Worm (Caenorhabditis elegans) whole organism, L3 larva: Measurements from ENCODE around the gene aps-1.

ENCODE experiments used
- R02D3.7 ChIP-seq: fragments of 150-350 bp; optimal IDR thresholded peaks from 2 replicates; lab custom pipeline; 2014; ENCODE audit warnings: missing biosample characterization, missing genetic modification characterization
- ZK546.5 ChIP-seq: sonication (generic microtip); optimal IDR thresholded peaks from 2 replicates; lab custom pipeline; 2017; ENCODE audit warnings: missing biosample characterization, missing genetic modification characterization
- aly-2 ChIP-seq: fragments of 150-350 bp; optimal IDR thresholded peaks from 2 replicates; lab custom pipeline; 2014; ENCODE audit warnings: missing biosample characterization, missing genetic modification characterization
- ama-1 ChIP-seq: fragments of 150-350 bp; optimal IDR thresholded peaks from 2 replicates; lab custom pipeline; 2018
- ceh-16 ChIP-seq: sonication (generic microtip); optimal IDR thresholded peaks from 2 replicates; lab custom pipeline; 2017; ENCODE audit warnings: missing biosample characterization, missing genetic modification characterization
- ceh-28 ChIP-seq: fragments of 150-350 bp; optimal IDR thresholded peaks from 2 replicates; lab custom pipeline; 2014; ENCODE audit warnings: missing biosample characterization, missing genetic modification reagents, missing genetic modification characterization
- ceh-82 ChIP-seq: fragments of 150-350 bp; optimal IDR thresholded peaks from 2 replicates; lab custom pipeline; 2014; ENCODE audit warnings: missing biosample characterization, missing genetic modification characterization
- ceh-9 ChIP-seq: sonication (generic microtip); optimal IDR thresholded peaks from 2 replicates; lab custom pipeline; 2018; ENCODE audit warnings: missing biosample characterization, missing genetic modification characterization
- daf-12 ChIP-seq: fragments of 150-350 bp; optimal IDR thresholded peaks from 2 replicates; lab custom pipeline; 2014; ENCODE audit warnings: missing biosample characterization, missing genetic modification reagents, missing genetic modification characterization
- egl-27 ChIP-seq: sonication (generic microtip); optimal IDR thresholded peaks from 4 replicates; lab custom pipeline; 2017; ENCODE audit warnings: missing biosample characterization, missing genetic modification reagents, missing genetic modification characterization
- egl-5 ChIP-seq: fragments of 150-350 bp; optimal IDR thresholded peaks from 2 replicates; lab custom pipeline; 2017; ENCODE audit warnings: missing biosample characterization, missing genetic modification reagents, missing genetic modification characterization, inconsistent platforms
- elt-1 ChIP-seq: fragments of 150-350 bp; optimal IDR thresholded peaks from 2 replicates; lab custom pipeline; 2014; ENCODE audit warnings: missing biosample characterization, missing genetic modification characterization
- elt-2 ChIP-seq: sonication (generic microtip); optimal IDR thresholded peaks from 2 replicates; lab custom pipeline; 2016; ENCODE audit warnings: missing genetic modification reagents, mild to moderate bottlenecking, missing genetic modification characterization, missing compliant biosample characterization
- elt-3 ChIP-seq, 3 experiments: fragments of 150-350 bp in 1 of 3; sonication (generic microtip) in 2 of 3; optimal IDR thresholded peaks; 2 replicates in 2 of 3; 4 replicates in 1 of 3; lab custom pipeline; 2014 to 2017; ENCODE audit warnings: missing biosample characterization in 3 of 3, missing genetic modification characterization in 3 of 3
- fkh-10 ChIP-seq: sonication (generic microtip); optimal IDR thresholded peaks from 2 replicates; lab custom pipeline; 2017; ENCODE audit warnings: missing biosample characterization, missing genetic modification reagents, missing genetic modification characterization
- fos-1 ChIP-seq: fragments of 150-350 bp; optimal IDR thresholded peaks from 2 replicates; lab custom pipeline; 2014; ENCODE audit warnings: missing biosample characterization, missing genetic modification characterization
- hmg-11 ChIP-seq: sonication (generic microtip); optimal IDR thresholded peaks from 2 replicates; lab custom pipeline; 2016; ENCODE audit warnings: missing genetic modification characterization, missing compliant biosample characterization
- jun-1 ChIP-seq: fragments of 150-350 bp; optimal IDR thresholded peaks from 2 replicates; lab custom pipeline; 2014; ENCODE audit warnings: missing biosample characterization, missing genetic modification reagents, missing genetic modification characterization
- lin-15B ChIP-seq: fragments of 150-350 bp; optimal IDR thresholded peaks from 2 replicates; lab custom pipeline; 2014; ENCODE audit warnings: missing biosample characterization, missing genetic modification characterization
- lin-39 ChIP-seq: fragments of 150-350 bp; optimal IDR thresholded peaks from 2 replicates; lab custom pipeline; 2018; ENCODE audit warnings: missing biosample characterization, missing genetic modification reagents, missing genetic modification characterization
- mdl-1 ChIP-seq: fragments of 150-350 bp; optimal IDR thresholded peaks from 2 replicates; lab custom pipeline; 2014; ENCODE audit warnings: missing biosample characterization, missing genetic modification characterization
- mml-1 ChIP-seq: fragments of 150-350 bp; sonication (generic microtip); optimal IDR thresholded peaks from 3 replicates; lab custom pipeline; 2014; ENCODE audit warnings: missing biosample characterization, missing genetic modification characterization
- nfya-1 ChIP-seq: sonication (generic microtip); optimal IDR thresholded peaks from 2 replicates; lab custom pipeline; 2017; ENCODE audit warnings: missing genetic modification characterization, mild to moderate bottlenecking, missing compliant biosample characterization, antibody characterized with exemption, moderate library complexity; ENCODE audit not compliant: insufficient read depth
- nhr-12 ChIP-seq: fragments of 150-350 bp; optimal IDR thresholded peaks from 2 replicates; lab custom pipeline; 2014; ENCODE audit warnings: missing biosample characterization, missing genetic modification characterization
- nhr-23 ChIP-seq: fragments of 150-350 bp; optimal IDR thresholded peaks from 2 replicates; lab custom pipeline; 2014; ENCODE audit warnings: missing biosample characterization, missing genetic modification reagents, missing genetic modification characterization
- nhr-28 ChIP-seq: fragments of 150-350 bp; optimal IDR thresholded peaks from 2 replicates; lab custom pipeline; 2014; ENCODE audit warnings: missing biosample characterization, missing genetic modification characterization
- nhr-43 ChIP-seq: sonication (generic microtip); optimal IDR thresholded peaks from 2 replicates; lab custom pipeline; 2016; ENCODE audit warnings: mild to moderate bottlenecking, missing genetic modification characterization, missing compliant biosample characterization; ENCODE audit not compliant: poor library complexity, severe bottlenecking
- nhr-76 ChIP-seq: fragments of 150-350 bp; sonication (generic microtip); optimal IDR thresholded peaks from 5 replicates; lab custom pipeline; 2014; ENCODE audit warnings: missing biosample characterization, missing genetic modification characterization
- nhr-77 ChIP-seq: fragments of 150-350 bp; optimal IDR thresholded peaks from 2 replicates; lab custom pipeline; 2014; ENCODE audit warnings: missing biosample characterization, missing genetic modification characterization
- pha-4 ChIP-seq: fragments of 150-350 bp; optimal IDR thresholded peaks from 2 replicates; lab custom pipeline; 2014; ENCODE audit warnings: missing biosample characterization, missing genetic modification reagents, missing genetic modification characterization
- pqm-1 ChIP-seq: fragments of 150-350 bp; optimal IDR thresholded peaks from 2 replicates; lab custom pipeline; 2017; ENCODE audit warnings: missing biosample characterization, missing genetic modification characterization, inconsistent platforms
- sea-2 ChIP-seq: fragments of 150-350 bp; sonication (generic microtip); optimal IDR thresholded peaks from 4 replicates; lab custom pipeline; 2014; ENCODE audit warnings: missing biosample characterization, missing genetic modification reagents, missing genetic modification characterization
- snpc-4 ChIP-seq: fragments of 150-350 bp; optimal IDR thresholded peaks from 2 replicates; lab custom pipeline; 2014; ENCODE audit warnings: missing biosample characterization, missing genetic modification characterization
- tbx-2 ChIP-seq: sonication (generic microtip); optimal IDR thresholded peaks from 2 replicates; lab custom pipeline; 2016; ENCODE audit warnings: mild to moderate bottlenecking, missing genetic modification characterization, missing compliant biosample characterization
- unc-39 ChIP-seq: sonication (generic microtip); optimal IDR thresholded peaks from 4 replicates; lab custom pipeline; 2017; ENCODE audit warnings: missing biosample characterization, missing genetic modification characterization
- unc-62 ChIP-seq: fragments of 150-350 bp; sonication (generic microtip); optimal IDR thresholded peaks from 4 replicates; lab custom pipeline; 2014; ENCODE audit warnings: missing biosample characterization, missing genetic modification reagents, missing genetic modification characterization
- zag-1 ChIP-seq: fragments of 150-350 bp; optimal IDR thresholded peaks from 2 replicates; lab custom pipeline; 2014; ENCODE audit warnings: missing biosample characterization, missing genetic modification characterization
- ztf-11 ChIP-seq: fragments of 150-350 bp; optimal IDR thresholded peaks from 2 replicates; lab custom pipeline; 2014; ENCODE audit warnings: missing biosample characterization, missing genetic modification characterization
- ztf-4 ChIP-seq: fragments of 150-350 bp; optimal IDR thresholded peaks from 2 replicates; lab custom pipeline; 2014; ENCODE audit warnings: missing biosample characterization, missing genetic modification characterization

The aps-1 gene

ce11 chrV:5972582-5972981 lies 45.2 kb upstream of the aps-1 start:
- TF ChIP-seq unc-62 (GFP tag; lab: Kevin White, UChicago): no peak
- no peak for TF ChIP-seq ceh-9 (tag; lab: Kevin White, UChicago)
- no peak for TF ChIP-seq R02D3.7
- TF ChIP-seq ceh-82: no peak
- TF ChIP-seq ztf-11: no peak
- no peak for TF ChIP-seq egl-27 (tag; lab: Kevin White, UChicago)
- TF ChIP-seq ama-1 (lab: Kevin White, UChicago): no peak
- no peak for TF ChIP-seq egl-5 (tag; lab: Kevin White, UChicago)
- no peak for TF ChIP-seq ceh-16 (tag; lab: Kevin White, UChicago)
- no peak for TF ChIP-seq elt-1 (tag; lab: Kevin White, UChicago)
- TF ChIP-seq jun-1 (tag; lab: Kevin White, UChicago): no peak
- no peak for TF ChIP-seq nhr-23 (tag; lab: Kevin White, UChicago)
- TF ChIP-seq ZK546.5 (tag; lab: Kevin White, UChicago): no peak
- TF ChIP-seq unc-39 (tag; lab: Kevin White, UChicago): no peak
- no peak for TF ChIP-seq fos-1 (tag; lab: Kevin White, UChicago)
- no peak for TF ChIP-seq aly-2
- no peak for TF ChIP-seq elt-2 (tag; lab: Kevin White, UChicago)
- no peak for TF ChIP-seq nhr-77

DNA sequence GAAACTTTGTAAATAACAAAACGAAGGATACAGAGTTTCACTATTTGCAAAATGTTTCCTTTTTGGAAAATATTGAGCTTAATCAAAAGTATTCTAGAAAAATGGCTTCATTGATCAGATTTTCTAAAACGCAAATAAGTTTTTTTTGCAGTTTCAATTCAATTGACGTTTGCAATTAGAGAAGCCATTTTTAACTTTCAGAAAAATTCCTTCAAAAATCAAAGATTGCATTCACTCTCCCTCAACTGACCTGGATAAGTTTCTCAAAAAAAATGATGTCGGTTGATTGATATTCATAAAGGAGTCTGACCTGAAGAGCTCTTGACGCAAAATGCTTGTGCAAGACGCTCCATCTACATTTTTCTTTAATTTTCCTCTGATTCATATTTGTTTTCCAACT lies 44.1 kb upstream of the aps-1 start:
- no peak for TF ChIP-seq aly-2
- no peak for TF ChIP-seq R02D3.7
- no peak for TF ChIP-seq fkh-10 (GFP tag; lab: Kevin White, UChicago)
- TF ChIP-seq nhr-43 (tag; lab: Kevin White, UChicago): no peak
- TF ChIP-seq lin-39 (tag; lab: Kevin White, UChicago): no peak
- no peak for TF ChIP-seq ceh-16 (tag; lab: Kevin White, UChicago)
- no peak for TF ChIP-seq elt-3 (tag; optimal IDR thresholded peaks at IDR 0.05; lab: Kevin White, UChicago)
- TF ChIP-seq lin-15B (tag; lab: Kevin White, UChicago): no peak
- no peak for TF ChIP-seq nhr-76 (tag; lab: Kevin White, UChicago)
- TF ChIP-seq nhr-28 (tag; lab: Kevin White, UChicago): no peak
- no peak for TF ChIP-seq sea-2
- no peak for TF ChIP-seq zag-1
- no peak for TF ChIP-seq ztf-4
- no peak for TF ChIP-seq unc-62 (GFP tag; lab: Kevin White, UChicago)
- no peak for TF ChIP-seq elt-1 (tag; lab: Kevin White, UChicago)
- no peak for TF ChIP-seq snpc-4 (tag; lab: Kevin White, UChicago)
- TF ChIP-seq mml-1: no peak
- no peak for TF ChIP-seq nhr-23 (tag; lab: Kevin White, UChicago)
- no peak for TF ChIP-seq mdl-1 (tag; lab: Kevin White, UChicago)
- TF ChIP-seq hmg-11 (tag; lab: Kevin White, UChicago): no peak

DNA sequence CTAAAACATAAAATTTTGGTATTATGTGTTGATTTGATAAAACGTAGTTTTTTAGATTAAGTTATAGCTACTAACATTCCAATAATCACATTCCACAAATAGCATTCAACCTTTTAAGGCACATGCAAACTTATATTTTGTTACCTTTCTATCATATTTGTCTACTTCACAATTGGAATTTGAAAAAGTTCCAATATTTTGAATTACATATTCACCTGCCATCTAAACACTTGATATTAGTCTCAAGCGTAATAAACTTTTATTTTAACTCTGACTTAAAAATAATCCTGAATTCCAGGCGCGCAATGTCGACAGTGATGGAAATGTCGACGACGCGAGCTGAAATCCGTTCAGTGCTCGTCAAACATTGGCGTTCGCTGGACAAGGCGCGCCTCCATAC lies 42.0 kb upstream of the aps-1 start, which contains the start of gene acy-2:
TSS of gene acy-2 (plus strand) at position 301 of the 400 bp plus-strand sequence.
- TF ChIP-seq sea-2 (no peak), nhr-43 (tag; lab: Kevin White, UChicago) (no peak), ceh-28 (tag; lab: Kevin White, UChicago) (no peak), nfya-1 (tag; lab: Kevin White, UChicago) (no peak), pha-4 (no peak), aly-2 (no peak)

ce11 chrV:5982722-5983121 lies 35.0 kb upstream of the aps-1 start:
- TF ChIP-seq daf-12 (tag; lab: Kevin White, UChicago) (no peak), nhr-23 (tag; lab: Kevin White, UChicago) (peak; percentile 72)

DNA sequence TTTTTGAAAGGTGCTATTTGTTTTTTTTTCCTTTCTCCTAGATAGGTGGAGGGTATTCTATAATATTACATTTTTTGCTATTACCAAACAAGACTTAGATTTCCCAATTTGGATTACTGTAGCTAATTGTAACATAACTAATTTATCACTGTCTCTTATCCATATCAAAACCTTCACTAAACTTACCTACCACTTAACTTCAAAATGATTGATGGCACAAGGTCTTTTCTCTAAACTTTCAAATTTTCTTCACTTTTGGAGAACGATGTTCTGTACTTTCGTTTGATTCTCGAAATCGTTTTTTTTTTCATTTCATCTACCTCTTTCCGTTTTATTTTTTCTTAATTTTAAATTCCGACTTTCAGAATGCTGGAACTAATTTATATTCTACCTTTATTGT lies 34.4 kb upstream of the aps-1 start, which contains the start of gene dhs-16:
TSS of gene dhs-16 (plus strand) at position 366 of the 400 bp plus-strand sequence.
- TF ChIP-seq mdl-1 (tag; lab: Kevin White, UChicago) (no peak), nhr-12 (tag; lab: Kevin White, UChicago) (no peak), ama-1 (lab: Kevin White, UChicago) (no peak), aly-2 (no peak), nhr-77 (no peak), tbx-2 (tag; lab: Kevin White, UChicago) (no peak), ceh-9 (tag; lab: Kevin White, UChicago) (no peak), hmg-11 (tag; lab: Kevin White, UChicago) (no peak), unc-39 (tag; lab: Kevin White, UChicago) (no peak), ceh-82 (no peak), ZK546.5 (tag; lab: Kevin White, UChicago) (no peak), ceh-28 (tag; lab: Kevin White, UChicago) (no peak), unc-62 (GFP tag; lab: Kevin White, UChicago) (no peak), pqm-1 (tag; lab: Kevin White, UChicago) (no peak)
